Worm (Caenorhabditis elegans): ENCODE data around the gene sri-73.

sri-73 gene

ce11 chrV:527602-528001 is 38.3 kb downstream of the sri-73 start, which contains the start of gene srw-108:
Gene srw-108, plus strand, starts transcription at chrV:527902.
- TF ChIP-seq unc-130 (GFP tag; optimal IDR thresholded peaks at IDR 0.05) = no peak
- TF ChIP-seq dox-1 (GFP tag; IDR thresholded peaks at IDR 0.05) = no peak
- TF ChIP-seq F57C9.4 (tag; optimal IDR thresholded peaks at IDR 0.05) = no peak
- no peak for TF ChIP-seq sdz-38 (tag; optimal IDR thresholded peaks at IDR 0.05)
- TF ChIP-seq lin-40 (tag; optimal IDR thresholded peaks at IDR 0.05) = no peak
- TF ChIP-seq K11D2.4 (GFP tag; IDR thresholded peaks at IDR 0.05) = no peak
- TF ChIP-seq ztf-3 (GFP tag; optimal IDR thresholded peaks at IDR 0.05) = no peak

- TF ChIP-seq aptf-2 (GFP tag; conservative IDR thresholded peaks at IDR 0.05) (no peak), hlh-12 (tag; optimal IDR thresholded peaks at IDR 0.05) (no peak), nhr-120 (GFP tag; IDR thresholded peaks at IDR 0.05) (no peak), athp-1 (tag; optimal IDR thresholded peaks at IDR 0.05) (no peak), let-526 (GFP tag; IDR thresholded peaks at IDR 0.05) (no peak), ceh-91 (GFP tag; IDR thresholded peaks at IDR 0.05) (no peak), sdz-38 (tag; optimal IDR thresholded peaks at IDR 0.05) (no peak), nhr-27 (tag; optimal IDR thresholded peaks at IDR 0.05) (no peak), ztf-18 (tag; optimal IDR thresholded peaks at IDR 0.05) (no peak), Y56A3A.18 (GFP tag; IDR thresholded peaks at IDR 0.05) (no peak), ztf-22 (GFP tag; optimal IDR thresholded peaks at IDR 0.05) (no peak), Y53G8AR.9 (GFP tag; conservative IDR thresholded peaks at IDR 0.05) (no peak), B0019.2 (GFP tag; conservative IDR thresholded peaks at IDR 0.05) (no peak), mxl-1 (tag; optimal IDR thresholded peaks at IDR 0.05) (no peak)
Observed at ce11 chrV:525040-525439, 40.8 kb downstream of the sri-73 start, which contains the start of gene R11G11.16. Gene R11G11.16, minus strand, starts transcription at chrV:525140.

ce11 chrV:524058-524457 is 41.8 kb downstream of the sri-73 start, which contains the start of gene lipl-3:
Gene lipl-3, minus strand, starts transcription at chrV:524218.
- TF ChIP-seq let-607 (tag; optimal IDR thresholded peaks at IDR 0.05) (no peak), nfyb-1 (GFP tag; IDR thresholded peaks at IDR 0.05) (no peak), K12H6.12 (tag; optimal IDR thresholded peaks at IDR 0.05) (no peak), fkh-3 (tag; optimal IDR thresholded peaks at IDR 0.05) (no peak), nhr-80 (tag; optimal IDR thresholded peaks at IDR 0.05) (peak; percentile 30)

- TF ChIP-seq T26A5.8 (tag; optimal IDR thresholded peaks at IDR 0.05) = no peak
- TF ChIP-seq ceh-91 (GFP tag; IDR thresholded peaks at IDR 0.05) = no peak
- no peak for TF ChIP-seq Y56A3A.18 (GFP tag; IDR thresholded peaks at IDR 0.05)
- no peak for TF ChIP-seq ztf-6 (GFP tag; IDR thresholded peaks at IDR 0.05)
Observed at ce11 chrV:521517-521916, 44.4 kb downstream of the sri-73 start, which contains the start of gene srw-107. Gene srw-107, minus strand, starts transcription at chrV:521617.

ce11 chrV:519445-519844 is 46.4 kb downstream of the sri-73 start, which contains the start of gene nhr-210:
Gene nhr-210, minus strand, starts transcription at chrV:519545.
- TF ChIP-seq B0261.1 (tag; optimal IDR thresholded peaks at IDR 0.05) (no peak), nhr-80 (tag; optimal IDR thresholded peaks at IDR 0.05) (peak; percentile 44), hlh-12 (tag; optimal IDR thresholded peaks at IDR 0.05) (no peak)

All from whole organism, young adult.